Fruit fly (Drosophila melanogaster) whole organism, pupa: Measurements from ENCODE around the gene drongo.

ENCODE experiments used
- CG15710 ChIP-seq: fragments of 200-800 bp; sonication (Bioruptor generic); optimal IDR thresholded peaks from 2 replicates; lab custom pipeline; 2018; ENCODE audit warnings: missing biosample characterization, mild to moderate bottlenecking, missing genetic modification characterization, moderate library complexity
- CG17806 ChIP-seq: fragments of 200-800 bp; sonication (Bioruptor generic); optimal IDR thresholded peaks from 2 replicates; lab custom pipeline; 2018; ENCODE audit warnings: missing biosample characterization, mild to moderate bottlenecking, missing genetic modification characterization, moderate library complexity
- CG4496 ChIP-seq: fragments of 200-800 bp; sonication (Bioruptor generic); IDR thresholded peaks from 3 replicates; pipeline ENCODE4 v1.3.6; 2022; ENCODE audit warnings: missing biosample characterization, missing genetic modification characterization
- CG8159 ChIP-seq: fragments of 200-800 bp; sonication (Bioruptor generic); optimal IDR thresholded peaks from 3 replicates; lab custom pipeline; 2018; ENCODE audit warnings: missing biosample characterization, mild to moderate bottlenecking, missing genetic modification characterization, moderate library complexity
- EcR ChIP-seq: fragments of 200-800 bp; sonication (Bioruptor generic); optimal IDR thresholded peaks from 3 replicates; lab custom pipeline; 2019; ENCODE audit warnings: missing biosample characterization, missing genetic modification characterization, mild to moderate bottlenecking, moderate library complexity, missing genetic modification reagents
- fd96Ca ChIP-seq: fragments of 200-800 bp; sonication (Bioruptor generic); IDR thresholded peaks from 3 replicates; pipeline ENCODE4 v1.3.6; 2022; ENCODE audit warnings: missing biosample characterization, missing genetic modification characterization
- rn ChIP-seq: fragments of 200-800 bp; sonication (Bioruptor generic); IDR thresholded peaks from 2 replicates; pipeline ENCODE4 v1.3.6; 2022; ENCODE audit warnings: missing biosample characterization, missing genetic modification characterization

DNA sequence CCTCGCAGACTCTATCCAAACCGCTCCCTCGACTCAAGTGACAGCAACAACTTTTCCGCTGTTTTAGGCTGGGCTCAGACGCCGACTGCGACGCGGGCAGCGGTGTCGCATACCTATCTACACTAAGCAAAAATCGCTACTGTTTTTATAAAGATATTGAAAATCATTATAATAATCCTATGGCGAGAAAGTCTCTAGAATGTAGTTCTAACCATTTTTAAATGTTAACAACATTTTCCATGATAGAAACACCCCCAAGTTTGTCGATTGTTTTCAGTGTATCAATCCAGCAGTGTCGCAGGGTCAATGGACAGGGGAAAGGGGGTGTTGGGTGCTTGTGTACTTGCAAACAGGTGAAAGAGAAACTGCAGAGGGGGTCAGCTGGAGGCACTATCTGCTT, 15.0 kb upstream of the drongo start:
- TF ChIP-seq CG8159 (tag; lab: Kevin White, UChicago) (peak; percentile 95), EcR (GFP tag; lab: Kevin White, UChicago) (peak; percentile 89), CG15710 (tag; lab: Kevin White, UChicago) (peak; percentile 95), CG17806 (peak; percentile 95), fd96Ca (peak; percentile 98), CG4496 (GFP tag; lab: Robert Waterston, UW) (peak; percentile 98), rn (GFP tag; lab: Robert Waterston, UW) (peak; percentile 97)
